Fruit fly (Drosophila melanogaster) S2 (cell line): Measurements from ENCODE around the gene CG1737.

ENCODE experiments used
- CG8478 ChIP-seq: fragments of >200 bp; optimal IDR thresholded peaks from 2 replicates; lab custom pipeline; 2018
- CTCF ChIP-seq, 2 experiments: fragments of >200 bp; optimal IDR thresholded peaks; 2 replicates each; lab custom pipeline; 2018

DNA sequence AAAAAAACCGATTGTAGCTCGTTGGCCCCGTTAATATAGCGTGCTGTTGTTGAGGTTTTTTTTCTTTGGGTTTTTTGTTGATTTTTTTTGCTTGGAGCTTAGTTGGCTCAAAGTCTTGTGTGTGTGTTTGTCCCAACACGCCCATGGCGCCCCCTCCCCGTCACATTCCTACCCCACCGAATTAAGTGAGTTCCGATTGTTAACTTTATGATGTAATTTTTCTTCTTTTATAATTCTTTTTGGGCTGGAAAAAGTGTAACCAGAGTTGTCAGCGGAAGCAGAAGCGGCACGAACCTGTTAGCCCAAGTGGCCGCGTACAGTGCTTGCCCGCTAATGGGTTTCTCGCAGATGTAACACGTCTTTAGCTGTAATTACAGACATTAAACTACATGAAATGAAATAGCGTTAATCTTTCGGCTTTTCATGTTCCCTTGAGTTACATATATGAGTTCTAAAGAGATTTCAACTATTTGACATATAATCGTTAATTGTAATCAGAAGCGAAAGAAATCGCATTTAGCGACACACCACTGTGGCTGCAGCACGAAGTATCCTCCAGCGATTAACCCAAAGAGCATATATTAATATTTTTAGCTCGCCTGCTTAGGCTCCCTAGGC, 42.7 kb downstream of the CG1737 start:
- TF ChIP-seq CG8478 (lab: Kevin White, UChicago) = no peak
- no peak for TF ChIP-seq CTCF (optimal IDR thresholded peaks at IDR 0.05; lab: Kevin White, UChicago)
